Worm (Caenorhabditis elegans): ENCODE measurements around the gene F44E2.9.

- TF ChIP-seq ets-4 (tag; optimal IDR thresholded peaks at IDR 0.05) (no peak), F13H6.1 (tag; optimal IDR thresholded peaks at IDR 0.05) (no peak), hlh-13 (GFP tag; optimal IDR thresholded peaks at IDR 0.05) (no peak), pqm-1 (tag; optimal IDR thresholded peaks at IDR 0.05) (no peak), ceh-9 (tag; optimal IDR thresholded peaks at IDR 0.05) (no peak), nhr-11 (tag; optimal IDR thresholded peaks at IDR 0.05) (no peak), pha-4 (tag; optimal IDR thresholded peaks at IDR 0.05) (no peak), ceh-22 (tag; optimal IDR thresholded peaks at IDR 0.05) (no peak), ceh-6 (GFP tag; optimal IDR thresholded peaks at IDR 0.05) (no peak)
Measured at ce11 chrIII:8858482-8858881, 8.2 kb upstream of the F44E2.9 start.

All from whole organism, late embryonic.